Worm (Caenorhabditis elegans): Measurements from ENCODE around the gene F17C11.26.
A peak's percentile ranks its signal among the peaks of the same experiment; 100 is the strongest.

Gene F17C11.26

DNA sequence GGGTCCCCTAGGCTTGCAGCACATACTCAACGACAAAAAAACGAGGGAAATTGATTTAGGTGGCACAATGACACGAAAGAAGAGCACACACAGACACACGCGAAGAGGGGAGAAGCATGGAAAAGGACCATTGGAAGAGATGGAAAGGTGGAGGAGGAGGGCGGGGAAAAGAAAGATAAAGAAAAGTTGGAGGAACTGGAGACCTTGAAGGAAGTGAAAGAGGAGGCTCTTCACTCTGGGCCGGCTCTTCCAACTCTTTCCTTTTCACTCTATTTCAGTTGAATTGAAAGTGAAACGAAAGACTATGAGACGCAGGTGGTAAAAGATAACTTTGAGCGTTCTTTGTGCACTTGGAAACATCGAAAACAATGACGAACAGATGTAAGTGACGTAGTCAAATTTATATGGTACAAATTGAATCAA, 20.2 kb downstream of the F17C11.26 start:
- peak; percentile 81 for TF ChIP-seq hmg-11 (tag; optimal IDR thresholded peaks at IDR 0.05)
- no peak for TF ChIP-seq sea-2 (GFP tag; optimal IDR thresholded peaks at IDR 0.05)
- no peak for TF ChIP-seq ceh-16 (tag; optimal IDR thresholded peaks at IDR 0.05)
- TF ChIP-seq ztf-11 (tag; optimal IDR thresholded peaks at IDR 0.05), result no peak
- TF ChIP-seq nhr-25 (tag; optimal IDR thresholded peaks at IDR 0.05), result no peak
- peak; percentile 76 for TF ChIP-seq egl-5 (tag; optimal IDR thresholded peaks at IDR 0.05)
- no peak for TF ChIP-seq R02D3.7 (tag; optimal IDR thresholded peaks at IDR 0.05)
- TF ChIP-seq ama-1 (optimal IDR thresholded peaks at IDR 0.05), result peak; percentile 60
- TF ChIP-seq lsy-12 (tag; optimal IDR thresholded peaks at IDR 0.05), result peak; percentile 43
- TF ChIP-seq elt-2 (tag; optimal IDR thresholded peaks at IDR 0.05), result peak; percentile 27
- TF ChIP-seq nfya-1 (tag; optimal IDR thresholded peaks at IDR 0.05; ENCODE audit: insufficient read depth), result peak; percentile 73
- peak; percentile 52 for TF ChIP-seq jun-1 (tag; optimal IDR thresholded peaks at IDR 0.05)
- TF ChIP-seq ZK546.5 (tag; optimal IDR thresholded peaks at IDR 0.05), result no peak
- TF ChIP-seq unc-62 (GFP tag; optimal IDR thresholded peaks at IDR 0.05), result no peak
- TF ChIP-seq tbx-2 (tag; optimal IDR thresholded peaks at IDR 0.05), result peak; percentile 59
- TF ChIP-seq egl-27 (tag; optimal IDR thresholded peaks at IDR 0.05), result no peak
- TF ChIP-seq lin-15B (tag; optimal IDR thresholded peaks at IDR 0.05), result no peak
- TF ChIP-seq nhr-77 (tag; optimal IDR thresholded peaks at IDR 0.05), result no peak
- TF ChIP-seq lin-39 (tag; optimal IDR thresholded peaks at IDR 0.05), result peak; percentile 56
- TF ChIP-seq fos-1 (tag; optimal IDR thresholded peaks at IDR 0.05), result no peak
- TF ChIP-seq nhr-43 (tag; optimal IDR thresholded peaks at IDR 0.05; ENCODE audit: poor library complexity, severe bottlenecking), result no peak
- TF ChIP-seq pha-4 (tag; optimal IDR thresholded peaks at IDR 0.05), result peak; percentile 34
- no peak for TF ChIP-seq nhr-12 (tag; optimal IDR thresholded peaks at IDR 0.05)
- TF ChIP-seq elt-1 (tag; optimal IDR thresholded peaks at IDR 0.05), result no peak
- no peak for TF ChIP-seq elt-3 (tag; optimal IDR thresholded peaks at IDR 0.05)
- peak; percentile 51 for TF ChIP-seq nhr-11 (tag; optimal IDR thresholded peaks at IDR 0.05)
- no peak for TF ChIP-seq daf-12 (tag; optimal IDR thresholded peaks at IDR 0.05)
- TF ChIP-seq fkh-2 (tag; optimal IDR thresholded peaks at IDR 0.05), result no peak
- no peak for TF ChIP-seq ceh-82 (tag; optimal IDR thresholded peaks at IDR 0.05)
- TF ChIP-seq zag-1 (tag; optimal IDR thresholded peaks at IDR 0.05), result no peak
- TF ChIP-seq nhr-67 (tag; optimal IDR thresholded peaks at IDR 0.05), result no peak
- TF ChIP-seq ceh-28 (tag; optimal IDR thresholded peaks at IDR 0.05), result peak; percentile 32
- TF ChIP-seq nhr-23 (tag; optimal IDR thresholded peaks at IDR 0.05), result no peak
- no peak for TF ChIP-seq skn-1 (tag; optimal IDR thresholded peaks at IDR 0.05)
- TF ChIP-seq nhr-237 (tag; optimal IDR thresholded peaks at IDR 0.05), result no peak
- no peak for TF ChIP-seq aly-2 (tag; optimal IDR thresholded peaks at IDR 0.05)
- no peak for TF ChIP-seq ceh-9 (tag; optimal IDR thresholded peaks at IDR 0.05)
- TF ChIP-seq snpc-4 (tag; optimal IDR thresholded peaks at IDR 0.05), result peak; percentile 42
- peak; percentile 20 for TF ChIP-seq pqm-1 (tag; optimal IDR thresholded peaks at IDR 0.05)
- TF ChIP-seq mml-1 (tag; optimal IDR thresholded peaks at IDR 0.05), result no peak
- no peak for TF ChIP-seq nhr-76 (tag; optimal IDR thresholded peaks at IDR 0.05)
- TF ChIP-seq mdl-1 (tag; optimal IDR thresholded peaks at IDR 0.05), result no peak
- TF ChIP-seq eor-1 (tag; optimal IDR thresholded peaks at IDR 0.05), result no peak
- no peak for TF ChIP-seq unc-39 (tag; optimal IDR thresholded peaks at IDR 0.05)
- TF ChIP-seq nhr-28 (tag; optimal IDR thresholded peaks at IDR 0.05), result no peak
- peak; percentile 67 for TF ChIP-seq fkh-10 (GFP tag; optimal IDR thresholded peaks at IDR 0.05)
- no peak for TF ChIP-seq ztf-4 (tag; optimal IDR thresholded peaks at IDR 0.05)

ce11 chrV:10965501-10965900, 24.3 kb downstream of the F17C11.26 start, which contains the start of the genes ctf-4 and eef-1G:
Gene ctf-4, minus strand, starts transcription at chrV:10965539.
Gene eef-1G, plus strand, starts transcription at chrV:10965719.
- peak; percentile 61 for TF ChIP-seq ama-1 (optimal IDR thresholded peaks at IDR 0.05)
- peak; percentile 99 for TF ChIP-seq nhr-25 (tag; optimal IDR thresholded peaks at IDR 0.05)
- peak; percentile 88 for TF ChIP-seq skn-1 (tag; optimal IDR thresholded peaks at IDR 0.05)
- TF ChIP-seq nhr-76 (tag; optimal IDR thresholded peaks at IDR 0.05), result peak; percentile 26
- peak in 1 of 3 experiments; percentile 52 for TF ChIP-seq elt-3 (tag; optimal IDR thresholded peaks at IDR 0.05)
- TF ChIP-seq tbx-2 (tag; optimal IDR thresholded peaks at IDR 0.05), result peak; percentile 88
- no peak for TF ChIP-seq sea-2 (GFP tag; optimal IDR thresholded peaks at IDR 0.05)
- TF ChIP-seq lin-39 (tag; optimal IDR thresholded peaks at IDR 0.05), result peak; percentile 96
- peak; percentile 91 for TF ChIP-seq nhr-11 (tag; optimal IDR thresholded peaks at IDR 0.05)
- no peak for TF ChIP-seq ceh-9 (tag; optimal IDR thresholded peaks at IDR 0.05)
- no peak for TF ChIP-seq hmg-11 (tag; optimal IDR thresholded peaks at IDR 0.05)
- no peak for TF ChIP-seq nhr-12 (tag; optimal IDR thresholded peaks at IDR 0.05)
- TF ChIP-seq nhr-23 (tag; optimal IDR thresholded peaks at IDR 0.05), result peak; percentile 99
- TF ChIP-seq mdl-1 (tag; optimal IDR thresholded peaks at IDR 0.05), result peak; percentile 3
- peak; percentile 94 for TF ChIP-seq pqm-1 (tag; optimal IDR thresholded peaks at IDR 0.05)
- TF ChIP-seq nhr-77 (tag; optimal IDR thresholded peaks at IDR 0.05), result peak; percentile 68
- no peak for TF ChIP-seq mml-1 (tag; optimal IDR thresholded peaks at IDR 0.05)
- TF ChIP-seq egl-5 (tag; optimal IDR thresholded peaks at IDR 0.05), result peak; percentile 97
- TF ChIP-seq snpc-4 (tag; optimal IDR thresholded peaks at IDR 0.05), result peak; percentile 93
- peak; percentile 82 for TF ChIP-seq R02D3.7 (tag; optimal IDR thresholded peaks at IDR 0.05)
- peak; percentile 97 for TF ChIP-seq nfya-1 (tag; optimal IDR thresholded peaks at IDR 0.05; ENCODE audit: insufficient read depth)
- no peak for TF ChIP-seq aly-2 (tag; optimal IDR thresholded peaks at IDR 0.05)
- peak; percentile 99 for TF ChIP-seq pha-4 (tag; optimal IDR thresholded peaks at IDR 0.05)
- TF ChIP-seq ztf-4 (tag; optimal IDR thresholded peaks at IDR 0.05), result peak; percentile 71
- peak; percentile 82 for TF ChIP-seq ceh-28 (tag; optimal IDR thresholded peaks at IDR 0.05)
- TF ChIP-seq lin-15B (tag; optimal IDR thresholded peaks at IDR 0.05), result peak; percentile 98
- peak; percentile 77 for TF ChIP-seq unc-62 (GFP tag; optimal IDR thresholded peaks at IDR 0.05)
- peak; percentile 70 for TF ChIP-seq elt-1 (tag; optimal IDR thresholded peaks at IDR 0.05)
- TF ChIP-seq jun-1 (tag; optimal IDR thresholded peaks at IDR 0.05), result peak; percentile 90
- no peak for TF ChIP-seq nhr-237 (tag; optimal IDR thresholded peaks at IDR 0.05)
- peak; percentile 39 for TF ChIP-seq nhr-67 (tag; optimal IDR thresholded peaks at IDR 0.05)
- TF ChIP-seq fos-1 (tag; optimal IDR thresholded peaks at IDR 0.05), result peak; percentile 72
- peak; percentile 62 for TF ChIP-seq fkh-10 (GFP tag; optimal IDR thresholded peaks at IDR 0.05)
- peak; percentile 93 for TF ChIP-seq lsy-12 (tag; optimal IDR thresholded peaks at IDR 0.05)
- TF ChIP-seq ceh-82 (tag; optimal IDR thresholded peaks at IDR 0.05), result peak; percentile 80
- TF ChIP-seq elt-2 (tag; optimal IDR thresholded peaks at IDR 0.05), result peak; percentile 91
- TF ChIP-seq ZK546.5 (tag; optimal IDR thresholded peaks at IDR 0.05), result no peak
- peak; percentile 93 for TF ChIP-seq nhr-43 (tag; optimal IDR thresholded peaks at IDR 0.05; ENCODE audit: poor library complexity, severe bottlenecking)

All from whole organism, L3 larva.